Fruit fly (Drosophila melanogaster) whole organism, embryonic: ENCODE results near the gene CG13380.

ENCODE experiments used
- CG10274 ChIP-seq: fragments of 200-800 bp; sonication (Bioruptor generic); optimal IDR thresholded peaks from 3 replicates; lab custom pipeline; 2017; ENCODE audit warnings: missing biosample characterization, mild to moderate bottlenecking, missing genetic modification characterization
- CG10431 ChIP-seq: fragments of 200-800 bp; sonication (Bioruptor generic); optimal IDR thresholded peaks from 3 replicates; lab custom pipeline; 2018; ENCODE audit warnings: missing biosample characterization, mild to moderate bottlenecking, missing genetic modification characterization
- CG10462 ChIP-seq: fragments of 200-800 bp; sonication (Bioruptor generic); optimal IDR thresholded peaks from 2 replicates; lab custom pipeline; 2016; ENCODE audit warnings: missing biosample characterization, missing genetic modification characterization
- CG11247 ChIP-seq: fragments of 200-800 bp; sonication (Bioruptor generic); IDR thresholded peaks from 2 replicates; pipeline ENCODE4 v1.3.6; 2022; ENCODE audit warnings: missing biosample characterization, missing genetic modification characterization
- CG12155 ChIP-seq: fragments of 200-800 bp; sonication (Bioruptor generic); optimal IDR thresholded peaks from 3 replicates; lab custom pipeline; 2016; ENCODE audit warnings: missing biosample characterization, missing genetic modification characterization
- CG12299 ChIP-seq: fragments of 200-800 bp; sonication (Bioruptor generic); optimal IDR thresholded peaks from 2 replicates; lab custom pipeline; 2018; ENCODE audit warnings: missing biosample characterization, mild to moderate bottlenecking, missing genetic modification characterization
- CG17186 ChIP-seq: fragments of 200-800 bp; sonication (Bioruptor generic); optimal IDR thresholded peaks from 3 replicates; lab custom pipeline; 2017; ENCODE audit warnings: missing biosample characterization, missing genetic modification reagents, missing genetic modification characterization
- CG17612 ChIP-seq: fragments of 200-800 bp; sonication (Bioruptor generic); IDR thresholded peaks from 2 replicates; pipeline ENCODE4 v1.3.6; 2022; ENCODE audit warnings: missing biosample characterization, missing genetic modification characterization
- CG18764 ChIP-seq: fragments of 200-800 bp; sonication (Bioruptor generic); optimal IDR thresholded peaks from 3 replicates; lab custom pipeline; 2016; ENCODE audit warnings: missing biosample characterization, missing genetic modification characterization
- CG2120 ChIP-seq: fragments of 200-800 bp; sonication (Bioruptor generic); optimal IDR thresholded peaks from 3 replicates; lab custom pipeline; 2016; ENCODE audit warnings: missing biosample characterization, missing genetic modification characterization
- CG2875 ChIP-seq: fragments of 200-800 bp; sonication (Bioruptor generic); optimal IDR thresholded peaks from 2 replicates; lab custom pipeline; 2017; ENCODE audit warnings: missing biosample characterization, mild to moderate bottlenecking, missing genetic modification characterization, missing genetic modification reagents
- CG3065 ChIP-seq: fragments of 200-800 bp; sonication (Bioruptor generic); optimal IDR thresholded peaks from 2 replicates; lab custom pipeline; 2016; ENCODE audit warnings: missing biosample characterization, missing genetic modification characterization
- CG3281 ChIP-seq: fragments of 200-800 bp; sonication (Bioruptor generic); optimal IDR thresholded peaks from 3 replicates; lab custom pipeline; 2017; ENCODE audit warnings: missing biosample characterization, mild to moderate bottlenecking, missing genetic modification characterization
- CG34422 ChIP-seq: fragments of 200-800 bp; sonication (Bioruptor generic); IDR thresholded peaks from 3 replicates; pipeline ENCODE4 v1.3.6; 2022; ENCODE audit warnings: missing biosample characterization, missing genetic modification characterization
- CG5180 ChIP-seq: fragments of 200-800 bp; sonication (Bioruptor generic); optimal IDR thresholded peaks from 3 replicates; lab custom pipeline; 2017; ENCODE audit warnings: missing biosample characterization, missing genetic modification characterization, mild to moderate bottlenecking, moderate library complexity, missing genetic modification reagents
- CG7271 ChIP-seq: fragments of 200-800 bp; sonication (Bioruptor generic); optimal IDR thresholded peaks from 2 replicates; lab custom pipeline; 2018; ENCODE audit warnings: missing biosample characterization, mild to moderate bottlenecking, missing genetic modification characterization, moderate library complexity
- CG7839 ChIP-seq: fragments of 200-800 bp; sonication (Bioruptor generic); optimal IDR thresholded peaks from 3 replicates; lab custom pipeline; 2018; ENCODE audit warnings: missing biosample characterization, mild to moderate bottlenecking, missing genetic modification characterization, moderate library complexity
- CG9609 ChIP-seq: fragments of 200-800 bp; sonication (Bioruptor generic); optimal IDR thresholded peaks from 3 replicates; lab custom pipeline; 2016; ENCODE audit warnings: missing biosample characterization, missing genetic modification characterization
- Doc3 ChIP-seq: fragments of 200-800 bp; sonication (Bioruptor generic); IDR thresholded peaks from 3 replicates; pipeline ENCODE4 v1.3.6; 2022; ENCODE audit warnings: missing biosample characterization, missing genetic modification characterization; ENCODE audit not compliant: partially characterized antibody
- Ets65A ChIP-seq: fragments of 200-800 bp; sonication (Bioruptor generic); peaks from one replicate; lab custom pipeline; 2016; ENCODE audit warnings: missing biosample characterization, missing genetic modification characterization
- HLH4C ChIP-seq: fragments of 200-800 bp; sonication (Bioruptor generic); IDR thresholded peaks from 3 replicates; pipeline ENCODE4 v1.3.6; 2022; ENCODE audit warnings: missing biosample characterization, missing genetic modification characterization; ENCODE audit not compliant: partially characterized antibody
- HmgD ChIP-seq: fragments of 200-800 bp; sonication (Bioruptor generic); optimal IDR thresholded peaks from 3 replicates; lab custom pipeline; 2016; ENCODE audit warnings: missing biosample characterization, missing genetic modification characterization
- Hmx ChIP-seq: fragments of 200-800 bp; sonication (Bioruptor generic); optimal IDR thresholded peaks from 2 replicates; lab custom pipeline; 2016; ENCODE audit warnings: missing biosample characterization, missing genetic modification characterization
- Hr39 ChIP-seq: fragments of >200 bp; optimal IDR thresholded peaks from 2 replicates; lab custom pipeline; 2017
- Hsf ChIP-seq: fragments of 200-800 bp; sonication (Bioruptor generic); optimal IDR thresholded peaks from 3 replicates; lab custom pipeline; 2016; ENCODE audit warnings: missing biosample characterization, missing genetic modification characterization
- Myb ChIP-seq: fragments of 200-800 bp; sonication (Bioruptor generic); optimal IDR thresholded peaks from 2 replicates; lab custom pipeline; 2016; ENCODE audit warnings: missing biosample characterization, missing genetic modification characterization
- Neu2 ChIP-seq: fragments of 200-800 bp; sonication (Bioruptor generic); optimal IDR thresholded peaks from 3 replicates; lab custom pipeline; 2016; ENCODE audit warnings: missing biosample characterization, missing genetic modification characterization, borderline replicate concordance
- Opbp ChIP-seq: fragments of 200-800 bp; sonication (Bioruptor generic); IDR thresholded peaks from 3 replicates; pipeline ENCODE4 v1.3.6; 2022; ENCODE audit warnings: missing biosample characterization, missing genetic modification characterization; ENCODE audit not compliant: partially characterized antibody
- Pdp1 ChIP-seq, 2 experiments: fragments of 200-800 bp; sonication (Bioruptor generic); optimal IDR thresholded peaks; 3 replicates each; lab custom pipeline; 2016; ENCODE audit warnings: missing biosample characterization in 2 of 2, missing genetic modification characterization in 2 of 2, mild to moderate bottlenecking in 1 of 2, moderate library complexity in 1 of 2
- Sox100B ChIP-seq: fragments of 200-800 bp; sonication (Bioruptor generic); optimal IDR thresholded peaks from 3 replicates; lab custom pipeline; 2018; ENCODE audit warnings: missing biosample characterization, mild to moderate bottlenecking, missing genetic modification characterization
- Taf1 ChIP-seq: fragments of 200-800 bp; sonication (Bioruptor generic); IDR thresholded peaks from 2 replicates; pipeline ENCODE4 v1.3.6; 2022; ENCODE audit warnings: missing biosample characterization, missing genetic modification characterization
- Xbp1 ChIP-seq: fragments of 200-800 bp; sonication (Bioruptor generic); optimal IDR thresholded peaks from 3 replicates; lab custom pipeline; 2016; ENCODE audit warnings: missing biosample characterization, mild to moderate bottlenecking, missing genetic modification characterization
- abd-A ChIP-seq: fragments of 200-800 bp; sonication (Bioruptor generic); optimal IDR thresholded peaks from 3 replicates; lab custom pipeline; 2019; ENCODE audit warnings: missing biosample characterization, mild to moderate bottlenecking, missing genetic modification characterization, moderate library complexity
- cad ChIP-seq: fragments of >200 bp; optimal IDR thresholded peaks from 2 replicates; lab custom pipeline; 2017; ENCODE audit warnings: missing biosample characterization, missing genetic modification characterization
- chn ChIP-seq: fragments of 200-800 bp; sonication (Bioruptor generic); optimal IDR thresholded peaks from 2 replicates; lab custom pipeline; 2016; ENCODE audit warnings: missing biosample characterization, missing genetic modification characterization
- disco-r ChIP-seq: fragments of 200-800 bp; sonication (Bioruptor generic); optimal IDR thresholded peaks from 2 replicates; lab custom pipeline; 2016; ENCODE audit warnings: missing biosample characterization, missing genetic modification characterization
- en ChIP-seq: fragments of 200-800 bp; sonication (Bioruptor generic); optimal IDR thresholded peaks from 2 replicates; lab custom pipeline; 2016; ENCODE audit warnings: missing biosample characterization, missing genetic modification characterization
- ewg ChIP-seq: fragments of 200-800 bp; sonication (Bioruptor generic); optimal IDR thresholded peaks from 3 replicates; lab custom pipeline; 2017; ENCODE audit warnings: mild to moderate bottlenecking, missing biosample characterization, missing genetic modification reagents, missing genetic modification characterization
- gfzf ChIP-seq: fragments of 200-800 bp; sonication (Bioruptor generic); optimal IDR thresholded peaks from 2 replicates; lab custom pipeline; 2016; ENCODE audit warnings: missing biosample characterization, mild to moderate bottlenecking, missing genetic modification characterization, moderate library complexity
- gsb ChIP-seq: fragments of 200-800 bp; sonication (Bioruptor generic); IDR thresholded peaks from 2 replicates; pipeline ENCODE4 v1.3.6; 2022; ENCODE audit warnings: missing biosample characterization, missing genetic modification characterization
- ham ChIP-seq: fragments of 200-800 bp; sonication (Bioruptor generic); IDR thresholded peaks from 2 replicates; pipeline ENCODE4 v1.3.6; 2022; ENCODE audit warnings: missing biosample characterization, missing genetic modification characterization
- lab ChIP-seq: fragments of 200-800 bp; sonication (Bioruptor generic); optimal IDR thresholded peaks from 3 replicates; lab custom pipeline; 2017; ENCODE audit warnings: missing biosample characterization, missing genetic modification characterization, mild to moderate bottlenecking, moderate library complexity, missing genetic modification reagents
- onecut ChIP-seq: fragments of 200-800 bp; sonication (Bioruptor generic); IDR thresholded peaks from 2 replicates; pipeline ENCODE4 v1.3.6; 2022; ENCODE audit warnings: missing biosample characterization, missing genetic modification characterization
- sd ChIP-seq: fragments of 200-800 bp; sonication (Bioruptor generic); optimal IDR thresholded peaks from 3 replicates; lab custom pipeline; 2018; ENCODE audit warnings: missing biosample characterization, mild to moderate bottlenecking, missing genetic modification characterization, moderate library complexity
- sna ChIP-seq: fragments of 200-800 bp; sonication (Bioruptor generic); IDR thresholded peaks from 2 replicates; pipeline ENCODE4 v1.3.6; 2022; ENCODE audit warnings: missing biosample characterization, missing genetic modification characterization; ENCODE audit not compliant: partially characterized antibody
- so ChIP-seq: fragments of 200-800 bp; sonication (Bioruptor generic); IDR thresholded peaks from 3 replicates; pipeline ENCODE4 v1.3.6; 2022; ENCODE audit warnings: missing biosample characterization, missing genetic modification characterization
- sqz ChIP-seq: fragments of 200-800 bp; sonication (Bioruptor generic); optimal IDR thresholded peaks from 3 replicates; lab custom pipeline; 2018; ENCODE audit warnings: missing biosample characterization, mild to moderate bottlenecking, missing genetic modification characterization
- vnd ChIP-seq: fragments of 200-800 bp; sonication (Bioruptor generic); IDR thresholded peaks from 3 replicates; pipeline ENCODE4 v1.3.6; 2022; ENCODE audit warnings: missing biosample characterization, missing genetic modification characterization; ENCODE audit not compliant: partially characterized antibody
- yki ChIP-seq: fragments of >200 bp; optimal IDR thresholded peaks from 3 replicates; lab custom pipeline; 2018

Gene CG13380

dm6 chr3L:18640584-18641527 lies 23.1 kb upstream of the CG13380 start (continued):
- TF ChIP-seq sqz, result peak; percentile 74
- peak; percentile 82 for TF ChIP-seq HmgD (GFP tag; lab: Kevin White, UChicago)
- TF ChIP-seq CG2875 (GFP tag; lab: Kevin White, UChicago), result peak; percentile 53
- TF ChIP-seq en (GFP tag; lab: Kevin White, UChicago), result peak; percentile 52
- TF ChIP-seq HLH4C (GFP tag; lab: Robert Waterston, UW), result no peak
- TF ChIP-seq gfzf, result no peak
- TF ChIP-seq ham, result peak; percentile 89; the same call in 1 of the 2 replicates
- no peak for TF ChIP-seq CG7271
- TF ChIP-seq chn (GFP tag; lab: Kevin White, UChicago), result peak; percentile 86
- TF ChIP-seq vnd (GFP tag; lab: Robert Waterston, UW), result no peak
- peak; percentile 98 for TF ChIP-seq Ets65A (GFP tag; lab: Kevin White, UChicago)
- peak; percentile 86 for TF ChIP-seq ewg (GFP tag; lab: Kevin White, UChicago)
- TF ChIP-seq CG10462 (GFP tag; lab: Kevin White, UChicago), result peak; percentile 78
- TF ChIP-seq Opbp (GFP tag; lab: Robert Waterston, UW), result no peak
- TF ChIP-seq Pdp1 (GFP tag; optimal IDR thresholded peaks at IDR 0.05; lab: Kevin White, UChicago), result peak; percentile 78 to 96
- peak; percentile 92 for TF ChIP-seq CG9609 (GFP tag; lab: Kevin White, UChicago)
- peak; percentile 83 for TF ChIP-seq onecut
- TF ChIP-seq Xbp1 (GFP tag; lab: Kevin White, UChicago), result peak; percentile 95
- TF ChIP-seq so (GFP tag; lab: Robert Waterston, UW), result peak; percentile 95
- peak; percentile 62 for TF ChIP-seq sd (tag; lab: Kevin White, UChicago)
- TF ChIP-seq CG12299 (tag; lab: Kevin White, UChicago), result peak; percentile 90
- TF ChIP-seq CG17612 (GFP tag; lab: Robert Waterston, UW), result peak; percentile 95
- peak; percentile 86 for TF ChIP-seq Hmx
- TF ChIP-seq lab (GFP tag; lab: Kevin White, UChicago), result peak; percentile 97
- TF ChIP-seq CG10431 (GFP tag; lab: Kevin White, UChicago), result no peak
- TF ChIP-seq CG17186, result peak; percentile 35
- TF ChIP-seq Neu2 (GFP tag; lab: Kevin White, UChicago), result peak; percentile 4
- peak; percentile 78 for TF ChIP-seq CG18764 (GFP tag; lab: Kevin White, UChicago)
- peak; percentile 92 for TF ChIP-seq CG7839 (tag; lab: Kevin White, UChicago)
- peak; percentile 73 for TF ChIP-seq Myb (GFP tag; lab: Kevin White, UChicago)
- TF ChIP-seq CG5180 (GFP tag; lab: Kevin White, UChicago), result peak; percentile 71
- TF ChIP-seq Doc3 (GFP tag; lab: Robert Waterston, UW), result no peak; the same call in 2 of the 3 replicates
- peak; percentile 40 for TF ChIP-seq disco-r (GFP tag; lab: Kevin White, UChicago)
- no peak for TF ChIP-seq cad
- TF ChIP-seq CG2120 (GFP tag; lab: Kevin White, UChicago), result peak; percentile 99
- peak; percentile 47 for TF ChIP-seq CG3065 (GFP tag; lab: Kevin White, UChicago)
- peak; percentile 99 for TF ChIP-seq CG11247 (GFP tag; lab: Robert Waterston, UW)
- peak; percentile 91 for TF ChIP-seq CG3281
- TF ChIP-seq Taf1 (GFP tag; lab: Robert Waterston, UW), result peak; percentile 99
- peak; percentile 96 for TF ChIP-seq gsb (GFP tag; lab: Robert Waterston, UW)
- no peak for TF ChIP-seq Hr39 (lab: Kevin White, UChicago)
- peak; percentile 94 for TF ChIP-seq Sox100B (GFP tag; lab: Kevin White, UChicago)
- peak; percentile 96 for TF ChIP-seq Hsf (GFP tag; lab: Kevin White, UChicago)
- TF ChIP-seq sna (GFP tag; lab: Robert Waterston, UW), result no peak
- peak; percentile 68 for TF ChIP-seq CG10274 (GFP tag; lab: Kevin White, UChicago)
- TF ChIP-seq CG12155 (GFP tag; lab: Kevin White, UChicago), result peak; percentile 93
- TF ChIP-seq yki (lab: Kevin White, UChicago), result peak; percentile 93
- peak; percentile 84 for TF ChIP-seq abd-A (tag; lab: Kevin White, UChicago)
- peak; percentile 98 for TF ChIP-seq CG34422 (GFP tag; lab: Robert Waterston, UW)
